Worm (Caenorhabditis elegans) whole organism, young adult: Measurements from ENCODE around the gene C07G3.8.

Experiments used
- C17E4.6 ChIP-seq: fragments of 200-800 bp; sonication (Bioruptor generic); IDR thresholded peaks from 2 replicates; pipeline ENCODE4 v1.3.6; 2022; ENCODE audit warnings: missing genetic modification reagents, missing genetic modification characterization, missing compliant biosample characterization
- D2030.7 ChIP-seq: fragments of 200-800 bp; sonication (Bioruptor generic); IDR thresholded peaks from 2 replicates; pipeline ENCODE4 v1.3.6; 2022; ENCODE audit warnings: missing genetic modification reagents, missing genetic modification characterization, missing compliant biosample characterization
- F23B12.7 ChIP-seq: sonication (generic microtip); optimal IDR thresholded peaks from 2 replicates; lab custom pipeline; 2017; ENCODE audit warnings: missing genetic modification characterization, mild to moderate bottlenecking, missing compliant biosample characterization, antibody characterized with exemption, moderate library complexity; ENCODE audit not compliant: insufficient read depth
- F37B4.10 ChIP-seq: fragments of 200-800 bp; sonication (Bioruptor generic); IDR thresholded peaks from 2 replicates; pipeline ENCODE4 v1.3.6; 2022; ENCODE audit warnings: missing genetic modification characterization, missing compliant biosample characterization
- K11D2.4 ChIP-seq: fragments of 200-800 bp; sonication (Bioruptor generic); IDR thresholded peaks from 2 replicates; pipeline ENCODE4 v1.3.6; 2022; ENCODE audit warnings: missing genetic modification reagents, missing genetic modification characterization, missing compliant biosample characterization
- akir-1 ChIP-seq: fragments of 200-800 bp; sonication (Bioruptor generic); optimal IDR thresholded peaks from 2 replicates; lab custom pipeline; 2018; ENCODE audit warnings: mild to moderate bottlenecking, missing genetic modification characterization, moderate library complexity, missing compliant biosample characterization
- ama-1 ChIP-seq, 3 experiments: fragments of 150-350 bp in 1 of 3; sonication (generic microtip) in 2 of 3; optimal IDR thresholded peaks; 2 replicates each; lab custom pipeline; 2014 to 2018; ENCODE audit warnings: missing biosample characterization in 2 of 3, missing genetic modification characterization in 2 of 3, missing genetic modification reagents in 2 of 3
- aptf-2 ChIP-seq: fragments of 200-800 bp; sonication (Bioruptor generic); conservative IDR thresholded peaks from 2 replicates; pipeline ENCODE4 v1.3.6; 2022; ENCODE audit warnings: missing genetic modification reagents, missing genetic modification characterization, missing compliant biosample characterization
- aptf-3 ChIP-seq: fragments of 200-800 bp; sonication (Bioruptor generic); IDR thresholded peaks from 2 replicates; pipeline ENCODE4 v1.3.6; 2022; ENCODE audit warnings: missing genetic modification characterization, missing compliant biosample characterization
- athp-1 ChIP-seq: sonication (generic microtip); optimal IDR thresholded peaks from 2 replicates; lab custom pipeline; 2017; ENCODE audit warnings: mild to moderate bottlenecking, missing genetic modification characterization, missing compliant biosample characterization
- attf-6 ChIP-seq: fragments of 200-800 bp; sonication (Bioruptor generic); IDR thresholded peaks from 2 replicates; pipeline ENCODE4 v1.3.6; 2022; ENCODE audit warnings: missing genetic modification reagents, missing genetic modification characterization, missing compliant biosample characterization
- ceh-58 ChIP-seq: fragments of 200-800 bp; sonication (Bioruptor generic); IDR thresholded peaks from 2 replicates; pipeline ENCODE4 v1.3.6; 2022; ENCODE audit warnings: missing genetic modification characterization, missing compliant biosample characterization
- egl-18 ChIP-seq: fragments of 200-800 bp; sonication (Bioruptor generic); IDR thresholded peaks from 2 replicates; pipeline ENCODE4 v1.3.6; 2022; ENCODE audit warnings: missing genetic modification reagents, missing genetic modification characterization, missing compliant biosample characterization
- ets-4 ChIP-seq: fragments of 200-800 bp; sonication (Bioruptor generic); optimal IDR thresholded peaks from 2 replicates; lab custom pipeline; 2018; ENCODE audit warnings: mild to moderate bottlenecking, missing genetic modification characterization, missing compliant biosample characterization
- gei-17 ChIP-seq: fragments of 200-800 bp; sonication (Bioruptor generic); optimal IDR thresholded peaks from 2 replicates; lab custom pipeline; 2018; ENCODE audit warnings: mild to moderate bottlenecking, missing genetic modification characterization, missing compliant biosample characterization
- hmg-1.2 ChIP-seq: fragments of 200-800 bp; sonication (Bioruptor generic); IDR thresholded peaks from 2 replicates; pipeline ENCODE4 v1.3.6; 2022; ENCODE audit warnings: missing genetic modification reagents, missing genetic modification characterization, missing compliant biosample characterization
- hrde-1 ChIP-seq: sonication (generic microtip); optimal IDR thresholded peaks from 2 replicates; lab custom pipeline; 2016; ENCODE audit warnings: missing genetic modification characterization, mild to moderate bottlenecking, missing compliant biosample characterization, moderate library complexity, missing genotype, missing genetic modification reagents, borderline replicate concordance
- hsf-1 ChIP-seq: fragments of 200-800 bp; sonication (Bioruptor generic); IDR thresholded peaks from 2 replicates; pipeline ENCODE4 v1.3.6; 2022; ENCODE audit warnings: missing genetic modification reagents, missing genetic modification characterization, missing compliant biosample characterization
- lag-1 ChIP-seq: fragments of 200-800 bp; sonication (Bioruptor generic); IDR thresholded peaks from 2 replicates; pipeline ENCODE4 v1.3.6; 2022; ENCODE audit warnings: missing genetic modification reagents, missing genetic modification characterization, missing compliant biosample characterization
- lin-40 ChIP-seq: sonication (generic microtip); optimal IDR thresholded peaks from 2 replicates; lab custom pipeline; 2016; ENCODE audit warnings: missing genetic modification characterization, mild to moderate bottlenecking, missing compliant biosample characterization, missing genotype, missing genetic modification reagents
- lsl-1 ChIP-seq: fragments of 200-800 bp; sonication (Bioruptor generic); optimal IDR thresholded peaks from 2 replicates; lab custom pipeline; 2018; ENCODE audit warnings: mild to moderate bottlenecking, missing genetic modification characterization, moderate library complexity, missing compliant biosample characterization
- madf-10 ChIP-seq: sonication (generic microtip); optimal IDR thresholded peaks from 2 replicates; lab custom pipeline; 2016; ENCODE audit warnings: mild to moderate bottlenecking, missing genetic modification characterization, missing compliant biosample characterization
- madf-6 ChIP-seq: fragments of 200-800 bp; sonication (Bioruptor generic); IDR thresholded peaks from 2 replicates; pipeline ENCODE4 v1.3.6; 2022; ENCODE audit warnings: missing genetic modification reagents, missing genetic modification characterization, missing compliant biosample characterization
- mel-28 ChIP-seq: sonication (generic microtip); optimal IDR thresholded peaks from 2 replicates; lab custom pipeline; 2016; ENCODE audit warnings: borderline replicate concordance, mild to moderate bottlenecking, missing genetic modification characterization, missing compliant biosample characterization
- nhr-80 ChIP-seq: sonication (generic microtip); optimal IDR thresholded peaks from 2 replicates; lab custom pipeline; 2016; ENCODE audit warnings: missing genetic modification characterization, missing compliant biosample characterization
- repo-1 ChIP-seq: sonication (generic microtip); optimal IDR thresholded peaks from 2 replicates; lab custom pipeline; 2017; ENCODE audit warnings: mild to moderate bottlenecking, missing genetic modification characterization, missing compliant biosample characterization
- snpc-1.3 ChIP-seq: sonication (generic microtip); optimal IDR thresholded peaks from 2 replicates; lab custom pipeline; 2017; ENCODE audit warnings: missing genetic modification characterization, mild to moderate bottlenecking, missing compliant biosample characterization, antibody characterized with exemption, moderate library complexity, missing genotype, missing genetic modification reagents; ENCODE audit not compliant: insufficient read depth
- zfh-2 ChIP-seq: fragments of 200-800 bp; sonication (Bioruptor generic); conservative IDR thresholded peaks from 2 replicates; pipeline ENCODE4 v1.3.6; 2022; ENCODE audit warnings: missing genetic modification reagents, missing genetic modification characterization, missing compliant biosample characterization
- ztf-18 ChIP-seq: sonication (generic microtip); optimal IDR thresholded peaks from 2 replicates; lab custom pipeline; 2016; ENCODE audit warnings: missing genotype, mild to moderate bottlenecking, missing genetic modification characterization, missing compliant biosample characterization
- ztf-22 ChIP-seq: fragments of 200-800 bp; sonication (Bioruptor generic); optimal IDR thresholded peaks from 2 replicates; lab custom pipeline; 2018; ENCODE audit warnings: mild to moderate bottlenecking, missing genetic modification characterization, moderate library complexity, missing compliant biosample characterization
- ztf-6 ChIP-seq: fragments of 200-800 bp; sonication (Bioruptor generic); IDR thresholded peaks from 2 replicates; pipeline ENCODE4 v1.3.6; 2022; ENCODE audit warnings: missing genetic modification reagents, missing genetic modification characterization, missing compliant biosample characterization

Gene C07G3.8

DNA sequence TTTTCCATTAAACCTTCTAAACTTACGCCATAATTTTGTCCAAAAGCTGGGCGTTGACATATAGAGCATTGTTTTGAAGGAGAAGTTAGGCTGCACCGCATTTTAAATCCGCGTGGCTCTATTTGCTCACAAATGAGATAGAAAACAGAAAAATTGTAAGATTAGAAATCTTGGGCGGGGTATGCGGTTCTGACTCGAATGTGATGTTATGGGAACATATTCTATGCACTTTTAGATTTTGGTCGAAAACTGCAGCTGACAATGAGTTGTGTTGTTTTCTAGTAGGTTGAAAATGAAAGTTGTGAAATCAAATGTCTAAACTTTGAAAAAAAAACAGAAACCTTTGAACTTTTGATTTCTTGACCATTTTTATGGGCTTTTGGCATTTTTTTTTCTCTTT lies 41.4 kb upstream of the C07G3.8 start, which contains the start of gene nhr-222:
TSS of gene nhr-222 (minus strand) at position 101 of the 400 bp plus-strand sequence.
- TF ChIP-seq egl-18 (GFP tag; lab: Robert Waterston, UW), result no peak
- TF ChIP-seq K11D2.4 (GFP tag; lab: Robert Waterston, UW), result no peak
- TF ChIP-seq ama-1 (optimal IDR thresholded peaks at IDR 0.05; lab: Kevin White, UChicago), result no peak
- no peak for TF ChIP-seq ama-1 (GFP tag; optimal IDR thresholded peaks at IDR 0.05; lab: Kevin White, UChicago)
- no peak for TF ChIP-seq madf-6
- TF ChIP-seq zfh-2 (GFP tag; lab: Robert Waterston, UW), result no peak
- TF ChIP-seq, all 124 proteins: peak for 0

ce11 chrV:3541117-3541516 lies 39.2 kb upstream of the C07G3.8 start, which contains the start of gene srbc-67:
Gene srbc-67 (minus strand): TSS chrV:3541217.
- TF ChIP-seq athp-1 (tag; lab: Kevin White, UChicago) (no peak), ets-4 (GFP tag; lab: Kevin White, UChicago) (no peak), hrde-1 (no peak), ceh-58 (no peak), C17E4.6 (GFP tag; lab: Robert Waterston, UW) (no peak), F37B4.10 (no peak), D2030.7 (GFP tag; lab: Robert Waterston, UW) (no peak), F23B12.7 (no peak), nhr-80 (tag; lab: Kevin White, UChicago) (no peak), ztf-6 (GFP tag; lab: Robert Waterston, UW) (no peak)

ce11 chrV:3538307-3538706 lies 36.4 kb upstream of the C07G3.8 start, which contains the start of gene nhr-93:
Gene nhr-93 (minus strand): TSS chrV:3538407.
- TF ChIP-seq lsl-1 (GFP tag; lab: Kevin White, UChicago), result no peak

DNA sequence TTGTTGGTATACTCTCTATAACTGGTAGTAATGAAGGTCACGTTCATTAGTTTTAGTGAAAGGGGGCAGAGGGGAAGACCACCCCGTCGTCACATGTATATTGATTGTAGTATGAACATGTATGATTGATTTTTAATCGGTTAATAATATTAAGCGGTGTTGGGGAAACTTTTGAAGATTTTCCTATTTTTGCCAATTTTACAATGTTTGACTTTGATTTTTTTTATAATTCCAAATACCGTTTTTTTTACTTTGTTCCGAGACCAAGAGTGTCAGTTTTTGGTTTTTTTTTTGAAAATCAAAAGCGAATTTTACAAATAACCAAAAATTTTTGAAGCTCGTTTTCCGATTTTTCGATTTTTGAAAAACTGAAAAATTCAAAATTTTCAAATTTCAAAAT lies 33.3 kb upstream of the C07G3.8 start, which contains the start of gene nhr-221:
TSS of gene nhr-221 (minus strand) at position 101 of the 400 bp plus-strand sequence.
- no peak for TF ChIP-seq mel-28 (tag; lab: Kevin White, UChicago)
- no peak for TF ChIP-seq akir-1 (GFP tag; lab: Kevin White, UChicago)
- no peak for TF ChIP-seq ets-4 (GFP tag; lab: Kevin White, UChicago)
- TF ChIP-seq gei-17, result no peak
- TF ChIP-seq repo-1 (tag; lab: Kevin White, UChicago), result no peak

DNA sequence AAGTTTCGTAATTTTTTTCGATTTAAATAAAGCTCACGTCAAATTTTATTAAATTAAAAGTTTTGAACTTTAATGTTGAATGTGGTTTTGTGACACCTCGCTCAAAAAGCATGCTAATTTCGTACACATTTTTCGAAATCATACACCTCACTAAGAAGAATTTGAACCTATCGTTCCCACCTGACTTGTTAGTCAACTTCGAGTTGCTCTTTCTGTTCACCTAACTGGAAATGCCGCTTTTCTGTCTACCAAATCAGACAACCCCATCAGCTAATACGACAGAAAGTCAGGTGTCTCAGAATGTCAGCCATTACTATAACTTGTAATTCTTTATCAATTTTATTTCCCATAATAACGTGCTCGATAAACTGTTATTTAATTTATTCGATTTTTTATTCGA lies 28.5 kb upstream of the C07G3.8 start, which contains the start of gene srbc-66:
TSS of gene srbc-66 (plus strand) at position 301 of the 400 bp plus-strand sequence.
- TF ChIP-seq lag-1 (GFP tag; lab: Robert Waterston, UW) (no peak), hsf-1 (no peak), aptf-2 (GFP tag; lab: Robert Waterston, UW) (no peak), madf-10 (no peak), ztf-22 (no peak), attf-6 (GFP tag; lab: Robert Waterston, UW) (no peak), snpc-1.3 (tag; lab: Kevin White, UChicago) (no peak), hmg-1.2 (GFP tag; lab: Robert Waterston, UW) (no peak), lin-40 (tag; lab: Kevin White, UChicago) (no peak), zfh-2 (GFP tag; lab: Robert Waterston, UW) (no peak), aptf-3 (GFP tag; lab: Robert Waterston, UW) (no peak), ztf-18 (no peak)
